Worm (Caenorhabditis elegans) whole organism, L4/young adult: ENCODE measurements around the gene anmt-3.

Experiments
- W03F9.2 ChIP-seq: fragments of 150-350 bp; optimal IDR thresholded peaks from 2 replicates; lab custom pipeline; 2014; ENCODE audit warnings: missing biosample characterization, missing genetic modification characterization
- dao-5 ChIP-seq: sonication (generic microtip); optimal IDR thresholded peaks from 2 replicates; lab custom pipeline; 2016; ENCODE audit warnings: missing genotype, missing genetic modification characterization, moderate library complexity, missing compliant biosample characterization
- him-1 ChIP-seq: sonication (generic microtip); optimal IDR thresholded peaks from 2 replicates; lab custom pipeline; 2016; ENCODE audit warnings: missing genotype, missing genetic modification reagents, missing genetic modification characterization, missing compliant biosample characterization

The anmt-3 gene

DNA sequence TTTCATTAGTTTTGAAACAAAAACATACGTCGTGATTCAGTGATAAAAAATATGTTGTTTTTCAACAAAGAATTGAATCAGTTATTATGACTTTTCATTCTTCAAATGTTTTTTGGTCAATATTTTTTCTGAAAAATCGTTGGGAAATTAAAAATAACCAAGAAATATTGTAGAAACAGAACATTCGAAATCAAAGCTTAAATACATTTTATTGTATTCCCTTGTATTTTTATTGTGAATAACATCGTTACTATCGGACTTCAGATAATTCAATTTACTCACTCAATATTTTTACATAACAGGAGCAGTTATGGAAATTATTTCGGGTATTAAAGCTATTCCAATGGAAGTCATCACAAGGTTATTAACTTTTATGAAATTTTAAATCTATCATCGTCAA is 41.5 kb downstream of the anmt-3 start, which contains the start of gene C50H2.4:
Gene C50H2.4, plus strand, starts transcription at position 301 of the 400 bp plus-strand sequence.
- no peak for TF ChIP-seq W03F9.2 (tag; lab: Kevin White, UChicago)

DNA sequence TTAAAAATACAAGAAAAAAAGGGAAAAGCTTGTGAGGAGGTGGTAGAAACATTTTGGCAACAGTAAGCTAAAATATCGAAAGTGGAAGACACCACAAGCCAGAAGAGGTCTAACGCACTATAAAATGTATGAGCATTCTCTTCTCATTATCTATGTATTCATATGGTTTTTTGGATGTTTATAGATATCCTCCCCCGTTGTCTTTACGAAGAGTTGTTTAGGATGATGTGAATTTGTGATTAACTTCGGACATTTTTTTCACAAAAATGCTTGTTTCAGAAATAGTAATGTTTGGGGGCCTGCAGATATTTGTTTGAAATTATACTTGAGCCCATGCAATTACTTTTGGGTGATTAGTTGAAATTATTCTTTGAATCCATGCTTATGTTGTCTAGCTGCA is 43.1 kb downstream of the anmt-3 start, which contains the start of gene mec-9:
Gene mec-9, minus strand, starts transcription at position 101 of the 400 bp plus-strand sequence.
- TF ChIP-seq W03F9.2 (tag; lab: Kevin White, UChicago) (no peak), dao-5 (no peak), him-1 (tag; lab: Kevin White, UChicago) (no peak)

DNA sequence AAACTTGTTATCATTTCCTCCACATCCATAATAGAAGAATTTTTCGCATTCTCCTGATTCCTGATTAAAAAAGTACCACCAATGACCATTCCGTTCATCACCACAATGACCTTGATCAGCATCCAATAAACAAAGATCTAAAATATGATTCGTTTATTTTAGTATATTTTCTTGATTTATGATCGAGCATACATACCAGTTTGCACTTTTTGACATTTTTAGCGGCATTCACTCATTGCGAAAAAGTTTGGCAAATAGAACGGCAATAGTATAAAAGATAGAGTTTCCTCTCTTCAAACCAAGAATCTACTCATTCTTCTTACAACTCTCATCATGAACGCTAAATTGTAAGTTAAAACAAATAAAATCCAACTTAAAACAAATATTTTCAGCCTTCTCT is 44.3 kb downstream of the anmt-3 start, which contains the start of gene fipr-10:
Gene fipr-10, plus strand, starts transcription at position 301 of the 400 bp plus-strand sequence.
- no peak for TF ChIP-seq him-1 (tag; lab: Kevin White, UChicago)
- no peak for TF ChIP-seq W03F9.2 (tag; lab: Kevin White, UChicago)
- no peak for TF ChIP-seq dao-5

DNA sequence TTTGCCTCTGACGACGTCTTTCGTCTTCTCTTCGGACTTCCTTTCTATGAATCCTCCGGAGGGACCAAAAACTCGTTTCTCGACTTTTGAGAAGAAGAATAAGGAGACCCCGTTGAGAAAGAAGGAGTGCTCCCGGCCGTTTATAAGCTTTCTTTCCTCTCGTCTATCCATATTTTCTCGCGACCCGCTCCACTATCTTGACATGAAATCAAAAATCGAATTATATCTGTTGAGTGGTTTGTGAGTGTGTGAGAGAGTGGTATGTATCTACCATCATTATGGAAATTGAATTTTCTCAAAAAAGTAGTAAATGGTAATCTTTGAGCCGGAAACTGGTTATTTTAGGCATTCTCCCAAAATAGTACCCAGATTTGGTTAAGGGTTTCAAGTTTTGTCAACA is 47.0 kb downstream of the anmt-3 start:
- TF ChIP-seq W03F9.2 (tag; lab: Kevin White, UChicago) (no peak), him-1 (tag; lab: Kevin White, UChicago) (no peak), dao-5 (no peak)

DNA sequence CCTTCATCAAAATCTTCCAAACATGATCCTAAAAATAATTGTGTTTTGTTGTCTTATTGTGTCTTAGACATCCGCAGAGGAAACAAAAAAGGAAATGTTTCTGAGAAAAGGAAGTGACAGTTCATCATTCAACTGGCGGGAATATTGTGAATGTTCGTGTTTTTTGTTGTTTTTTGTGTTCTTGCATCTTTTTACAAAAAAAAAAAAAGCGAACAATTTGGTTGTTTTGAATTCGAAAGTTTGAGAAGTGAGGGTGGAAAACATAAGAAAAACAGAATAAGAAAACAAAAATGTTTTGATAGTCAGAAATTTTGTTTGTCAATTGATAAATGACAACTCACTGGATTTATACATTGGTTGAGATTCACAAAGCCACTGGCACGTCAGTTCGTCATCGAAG is 48.5 kb downstream of the anmt-3 start:
- TF ChIP-seq W03F9.2 (tag; lab: Kevin White, UChicago), result no peak
- TF ChIP-seq him-1 (tag; lab: Kevin White, UChicago), result no peak
- no peak for TF ChIP-seq dao-5

DNA sequence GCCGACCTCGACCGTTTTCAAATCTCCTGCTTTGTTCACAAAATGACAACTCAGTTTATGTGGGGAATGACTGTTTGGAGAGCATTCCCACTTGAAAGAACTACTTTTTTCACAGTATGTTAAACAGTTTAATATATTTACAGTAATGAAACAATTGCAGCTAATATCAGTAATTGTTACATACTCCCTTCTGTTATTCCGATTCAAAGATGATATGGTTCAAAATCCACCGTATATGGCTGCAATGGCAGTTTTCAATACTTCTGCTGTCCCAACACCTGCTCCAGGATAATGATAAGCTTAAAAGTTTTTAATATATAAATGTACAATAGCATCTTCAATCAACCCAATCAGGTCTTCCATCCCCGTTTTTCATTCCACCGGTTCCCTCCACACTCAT is 50.9 kb downstream of the anmt-3 start:
- TF ChIP-seq W03F9.2 (tag; lab: Kevin White, UChicago) (no peak), dao-5 (no peak), him-1 (tag; lab: Kevin White, UChicago) (no peak)
